Worm (Caenorhabditis elegans) whole organism, L2 larva: ENCODE results near the gene cyp-14A3.

ENCODE experiments used
- C34F6.9 ChIP-seq: fragments of 150-350 bp; optimal IDR thresholded peaks from 2 replicates; lab custom pipeline; 2014; ENCODE audit warnings: missing biosample characterization, missing genetic modification characterization
- F13H6.1 ChIP-seq: sonication (generic microtip); optimal IDR thresholded peaks from 2 replicates; lab custom pipeline; 2016; ENCODE audit warnings: missing genetic modification characterization, missing compliant biosample characterization
- R02D3.7 ChIP-seq: fragments of 150-350 bp; optimal IDR thresholded peaks from 2 replicates; lab custom pipeline; 2014; ENCODE audit warnings: missing biosample characterization, missing genetic modification characterization
- Y55F3AM.14 ChIP-seq: fragments of 200-800 bp; sonication (Bioruptor generic); optimal IDR thresholded peaks from 2 replicates; lab custom pipeline; 2018; ENCODE audit warnings: mild to moderate bottlenecking, missing genetic modification characterization, missing compliant biosample characterization
- ZK546.5 ChIP-seq: sonication (generic microtip); optimal IDR thresholded peaks from 2 replicates; lab custom pipeline; 2017; ENCODE audit warnings: missing biosample characterization, missing genetic modification characterization
- alr-1 ChIP-seq: fragments of 150-350 bp; optimal IDR thresholded peaks from 2 replicates; lab custom pipeline; 2014; ENCODE audit warnings: missing biosample characterization, missing genetic modification characterization
- aly-2 ChIP-seq: fragments of 150-350 bp; optimal IDR thresholded peaks from 2 replicates; lab custom pipeline; 2014; ENCODE audit warnings: missing biosample characterization, missing genetic modification characterization
- ama-1 ChIP-seq: fragments of 150-350 bp; optimal IDR thresholded peaks from 2 replicates; lab custom pipeline; 2018; ENCODE audit warnings: inconsistent platforms
- blmp-1 ChIP-seq: sonication (generic microtip); optimal IDR thresholded peaks from 2 replicates; lab custom pipeline; 2017; ENCODE audit warnings: missing genetic modification characterization, mild to moderate bottlenecking, missing compliant biosample characterization, antibody characterized with exemption, moderate library complexity; ENCODE audit not compliant: insufficient read depth
- ceh-16 ChIP-seq: fragments of 150-350 bp; optimal IDR thresholded peaks from 2 replicates; lab custom pipeline; 2014; ENCODE audit warnings: missing biosample characterization, missing genetic modification characterization
- ceh-82 ChIP-seq: fragments of 150-350 bp; optimal IDR thresholded peaks from 2 replicates; lab custom pipeline; 2014; ENCODE audit warnings: missing biosample characterization, missing genetic modification characterization
- crh-2 ChIP-seq: sonication (generic microtip); optimal IDR thresholded peaks from 2 replicates; lab custom pipeline; 2017; ENCODE audit warnings: missing biosample characterization, missing genetic modification characterization
- dmd-4 ChIP-seq: sonication (generic microtip); optimal IDR thresholded peaks from 2 replicates; lab custom pipeline; 2017; ENCODE audit warnings: missing biosample characterization, missing genetic modification characterization
- egl-27 ChIP-seq: sonication (generic microtip); optimal IDR thresholded peaks from 3 replicates; lab custom pipeline; 2017; ENCODE audit warnings: missing biosample characterization, missing genetic modification reagents, missing genetic modification characterization
- elt-1 ChIP-seq: fragments of 150-350 bp; optimal IDR thresholded peaks from 2 replicates; lab custom pipeline; 2014; ENCODE audit warnings: missing biosample characterization, missing genetic modification characterization
- elt-3 ChIP-seq: sonication (generic microtip); optimal IDR thresholded peaks from 2 replicates; lab custom pipeline; 2017; ENCODE audit warnings: missing biosample characterization, missing genetic modification characterization
- fos-1 ChIP-seq: fragments of 150-350 bp; optimal IDR thresholded peaks from 2 replicates; lab custom pipeline; 2014; ENCODE audit warnings: missing biosample characterization, missing genetic modification characterization
- gmeb-1 ChIP-seq: fragments of 150-350 bp; optimal IDR thresholded peaks from 2 replicates; lab custom pipeline; 2014; ENCODE audit warnings: missing biosample characterization, missing genetic modification characterization
- lin-11 ChIP-seq: fragments of 150-350 bp; sonication (generic microtip); optimal IDR thresholded peaks from 2 replicates; lab custom pipeline; 2014; ENCODE audit warnings: missing biosample characterization, missing genetic modification characterization, inconsistent platforms, mixed read lengths
- lin-13 ChIP-seq: fragments of 150-350 bp; optimal IDR thresholded peaks from 2 replicates; lab custom pipeline; 2014; ENCODE audit warnings: missing biosample characterization, missing genetic modification reagents, missing genetic modification characterization
- lin-39 ChIP-seq: fragments of 150-350 bp; optimal IDR thresholded peaks from 2 replicates; lab custom pipeline; 2014; ENCODE audit warnings: missing biosample characterization, missing genetic modification reagents, missing genetic modification characterization
- lsy-2 ChIP-seq, 2 experiments: fragments of 150-350 bp in 1 of 2; sonication (generic microtip) in 1 of 2; optimal IDR thresholded peaks; 2 replicates each; lab custom pipeline; 2014 to 2017; ENCODE audit warnings: missing biosample characterization in 2 of 2, missing genetic modification characterization in 2 of 2
- mab-5 ChIP-seq: fragments of 150-350 bp; optimal IDR thresholded peaks from 2 replicates; lab custom pipeline; 2014; ENCODE audit warnings: missing biosample characterization, missing genetic modification characterization
- mbf-1 ChIP-seq: sonication (generic microtip); optimal IDR thresholded peaks from 2 replicates; lab custom pipeline; 2017; ENCODE audit warnings: missing biosample characterization, missing genetic modification characterization
- mdl-1 ChIP-seq, 2 experiments: fragments of 150-350 bp in 1 of 2; sonication (generic microtip) in 1 of 2; optimal IDR thresholded peaks; 2 replicates each; lab custom pipeline; 2017; ENCODE audit warnings: missing biosample characterization in 2 of 2, missing genetic modification characterization in 2 of 2
- nhr-10 ChIP-seq: sonication (generic microtip); optimal IDR thresholded peaks from 2 replicates; lab custom pipeline; 2017; ENCODE audit warnings: missing biosample characterization, missing genetic modification characterization
- nhr-11 ChIP-seq: fragments of 150-350 bp; optimal IDR thresholded peaks from 2 replicates; lab custom pipeline; 2014; ENCODE audit warnings: missing biosample characterization, missing genetic modification characterization
- nhr-12 ChIP-seq: fragments of 150-350 bp; optimal IDR thresholded peaks from 2 replicates; lab custom pipeline; 2014; ENCODE audit warnings: missing biosample characterization, missing genetic modification characterization
- nhr-129 ChIP-seq: fragments of 150-350 bp; optimal IDR thresholded peaks from 2 replicates; lab custom pipeline; 2014; ENCODE audit warnings: missing biosample characterization, missing genetic modification characterization
- nhr-21 ChIP-seq: fragments of 150-350 bp; optimal IDR thresholded peaks from 2 replicates; lab custom pipeline; 2014; ENCODE audit warnings: missing biosample characterization, missing genetic modification characterization
- nhr-23 ChIP-seq: fragments of 150-350 bp; optimal IDR thresholded peaks from 2 replicates; lab custom pipeline; 2014; ENCODE audit warnings: missing biosample characterization, missing genetic modification reagents, missing genetic modification characterization
- nhr-237 ChIP-seq: fragments of 150-350 bp; optimal IDR thresholded peaks from 2 replicates; lab custom pipeline; 2014; ENCODE audit warnings: missing biosample characterization, missing genetic modification characterization
- nhr-25 ChIP-seq: fragments of 150-350 bp; sonication (generic microtip); optimal IDR thresholded peaks from 3 replicates; lab custom pipeline; 2014; ENCODE audit warnings: missing biosample characterization, missing genetic modification characterization
- nhr-6 ChIP-seq: fragments of 150-350 bp; optimal IDR thresholded peaks from 2 replicates; lab custom pipeline; 2014; ENCODE audit warnings: missing biosample characterization, missing genetic modification characterization
- nhr-77 ChIP-seq: fragments of 150-350 bp; optimal IDR thresholded peaks from 2 replicates; lab custom pipeline; 2014; ENCODE audit warnings: missing biosample characterization, missing genetic modification characterization
- peb-1 ChIP-seq: fragments of 150-350 bp; optimal IDR thresholded peaks from 2 replicates; lab custom pipeline; 2014; ENCODE audit warnings: missing biosample characterization, missing genetic modification characterization
- sem-4 ChIP-seq: fragments of 150-350 bp; optimal IDR thresholded peaks from 2 replicates; lab custom pipeline; 2014; ENCODE audit warnings: missing biosample characterization, missing genetic modification reagents, missing genetic modification characterization
- skn-1 ChIP-seq: sonication (generic microtip); optimal IDR thresholded peaks from 2 replicates; lab custom pipeline; 2017; ENCODE audit warnings: missing biosample characterization, missing genetic modification characterization
- sma-3 ChIP-seq: sonication (generic microtip); optimal IDR thresholded peaks from 2 replicates; lab custom pipeline; 2016; ENCODE audit warnings: missing genetic modification reagents, missing genetic modification characterization, missing compliant biosample characterization
- sma-9 ChIP-seq, 2 experiments: fragments of 150-350 bp in 1 of 2; sonication (generic microtip) in 1 of 2; optimal IDR thresholded peaks; 2 replicates each; lab custom pipeline; 2014 to 2016; ENCODE audit warnings: missing genetic modification characterization in 2 of 2, mild to moderate bottlenecking in 1 of 2, missing biosample characterization in 1 of 2, missing compliant biosample characterization in 1 of 2, missing genetic modification reagents in 1 of 2, moderate library complexity in 1 of 2
- snpc-4 ChIP-seq: fragments of 150-350 bp; optimal IDR thresholded peaks from 2 replicates; lab custom pipeline; 2014; ENCODE audit warnings: missing biosample characterization, missing genetic modification characterization
- unc-39 ChIP-seq: fragments of 150-350 bp; optimal IDR thresholded peaks from 2 replicates; lab custom pipeline; 2014; ENCODE audit warnings: missing biosample characterization, missing genetic modification characterization
- unc-55 ChIP-seq: fragments of 150-350 bp; sonication (generic microtip); optimal IDR thresholded peaks from 3 replicates; lab custom pipeline; 2014; ENCODE audit warnings: missing biosample characterization, missing genetic modification reagents, missing genetic modification characterization
- unc-62 ChIP-seq: fragments of 150-350 bp; optimal IDR thresholded peaks from 2 replicates; lab custom pipeline; 2014; ENCODE audit warnings: missing biosample characterization, missing genetic modification reagents, missing genetic modification characterization
- zag-1 ChIP-seq: fragments of 150-350 bp; optimal IDR thresholded peaks from 2 replicates; lab custom pipeline; 2014; ENCODE audit warnings: missing biosample characterization, missing genetic modification characterization
- ztf-1 ChIP-seq: fragments of 200-800 bp; sonication (Bioruptor generic); conservative IDR thresholded peaks from 2 replicates; pipeline ENCODE4 v1.3.6; 2022; ENCODE audit warnings: missing genetic modification characterization, missing compliant biosample characterization
- ztf-11 ChIP-seq: sonication (generic microtip); optimal IDR thresholded peaks from 2 replicates; lab custom pipeline; 2017; ENCODE audit warnings: missing biosample characterization, missing genetic modification characterization
- ztf-4 ChIP-seq: fragments of 150-350 bp; optimal IDR thresholded peaks from 2 replicates; lab custom pipeline; 2014; ENCODE audit warnings: missing biosample characterization, missing genetic modification characterization

The cyp-14A3 gene

DNA sequence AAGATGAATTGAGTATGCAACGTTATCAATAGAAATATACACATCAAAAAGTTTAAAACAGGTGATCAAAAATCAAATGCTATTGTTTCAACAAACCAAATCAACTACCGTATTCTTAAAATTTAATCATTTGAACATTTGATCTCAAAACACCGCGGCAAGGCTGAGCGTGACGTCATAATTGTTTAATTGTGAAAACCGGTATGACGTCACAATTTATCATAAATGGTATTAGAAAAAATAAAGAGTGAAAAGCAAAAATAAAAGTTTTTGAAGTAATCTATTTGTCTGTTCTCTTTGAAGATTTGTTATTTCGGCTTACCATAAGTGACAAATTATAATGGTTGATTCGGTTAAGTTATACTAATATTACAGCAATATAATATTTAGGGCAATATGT is 46.2 kb downstream of the cyp-14A3 start:
- TF ChIP-seq ztf-4 (tag; lab: Kevin White, UChicago) (no peak), sma-3 (GFP tag; lab: Kevin White, UChicago) (no peak), skn-1 (tag; lab: Kevin White, UChicago) (no peak), ama-1 (no peak)
- TF ChIP-seq, all 48 proteins: peak for 0

ce11 chrX:13226614-13227096 is 47.3 kb downstream of the cyp-14A3 start, which contains the start of gene skr-21:
Gene skr-21 (minus strand): TSS chrX:13226664.
- TF ChIP-seq crh-2 (tag; lab: Kevin White, UChicago), result peak; percentile 69
- TF ChIP-seq nhr-237, result no peak

ce11 chrX:13225111-13225905 is 48.7 kb downstream of the cyp-14A3 start:
- TF ChIP-seq F13H6.1 (tag; lab: Kevin White, UChicago) (no peak), nhr-12 (tag; lab: Kevin White, UChicago) (no peak), nhr-6 (no peak), lsy-2 (tag; optimal IDR thresholded peaks at IDR 0.05; lab: Kevin White, UChicago) (peak in 1 of 2 experiments; percentile 25), alr-1 (no peak), aly-2 (tag; lab: Kevin White, UChicago) (no peak), ztf-1 (GFP tag; lab: Robert Waterston, UW) (no peak), lin-39 (tag; lab: Kevin White, UChicago) (no peak), lin-11 (tag; lab: Kevin White, UChicago) (peak; percentile 21), ceh-82 (no peak), unc-55 (peak; percentile 53), unc-62 (GFP tag; lab: Kevin White, UChicago) (no peak), nhr-23 (tag; lab: Kevin White, UChicago) (no peak), mbf-1 (tag; lab: Kevin White, UChicago) (no peak), nhr-237 (no peak), gmeb-1 (tag; lab: Kevin White, UChicago) (no peak), blmp-1 (tag; lab: Kevin White, UChicago) (no peak), nhr-77 (tag; lab: Kevin White, UChicago) (no peak), dmd-4 (tag; lab: Kevin White, UChicago) (no peak), sma-3 (GFP tag; lab: Kevin White, UChicago) (no peak), zag-1 (tag; lab: Kevin White, UChicago) (no peak), ztf-11 (tag; lab: Kevin White, UChicago) (no peak), ama-1 (peak; percentile 13), sem-4 (tag; lab: Kevin White, UChicago) (no peak), lin-13 (GFP tag; lab: Kevin White, UChicago) (no peak), R02D3.7 (tag; lab: Kevin White, UChicago) (no peak), Y55F3AM.14 (GFP tag; lab: Kevin White, UChicago) (no peak), nhr-25 (tag; lab: Kevin White, UChicago) (no peak), ZK546.5 (tag; lab: Kevin White, UChicago) (no peak), nhr-11 (tag; lab: Kevin White, UChicago) (no peak), ztf-4 (tag; lab: Kevin White, UChicago) (no peak), skn-1 (tag; lab: Kevin White, UChicago) (no peak), fos-1 (peak; percentile 56), sma-9 (GFP tag; optimal IDR thresholded peaks at IDR 0.05; lab: Kevin White, UChicago) (peak; percentile 14), sma-9 (tag; optimal IDR thresholded peaks at IDR 0.05; lab: Kevin White, UChicago) (no peak), snpc-4 (tag; lab: Kevin White, UChicago) (no peak), elt-3 (tag; lab: Kevin White, UChicago) (no peak), ceh-16 (tag; lab: Kevin White, UChicago) (no peak), mab-5 (tag; lab: Kevin White, UChicago) (no peak), C34F6.9 (tag; lab: Kevin White, UChicago) (peak; percentile 51), unc-39 (tag; lab: Kevin White, UChicago) (no peak), crh-2 (tag; lab: Kevin White, UChicago) (peak; percentile 34), nhr-21 (no peak), elt-1 (tag; lab: Kevin White, UChicago) (no peak), mdl-1 (tag; optimal IDR thresholded peaks at IDR 0.05; lab: Kevin White, UChicago) (no peak), nhr-10 (tag; lab: Kevin White, UChicago) (no peak), peb-1 (tag; lab: Kevin White, UChicago) (no peak), nhr-129 (tag; lab: Kevin White, UChicago) (peak; percentile 37), egl-27 (no peak)
